Fruit fly (Drosophila melanogaster) whole organism, embryonic: Measurements from ENCODE around the gene Sptr.

Experiments
- CG11504 ChIP-seq: fragments of 200-800 bp; sonication (Bioruptor generic); optimal IDR thresholded peaks from 3 replicates; lab custom pipeline; 2019; ENCODE audit warnings: missing biosample characterization, mild to moderate bottlenecking, missing genetic modification characterization, moderate library complexity
- CG11695 ChIP-seq: fragments of 200-800 bp; sonication (Bioruptor generic); IDR thresholded peaks from 3 replicates; pipeline ENCODE4 v1.3.6; 2022; ENCODE audit warnings: missing biosample characterization, missing genetic modification characterization
- CG14667 ChIP-seq: fragments of 200-800 bp; sonication (Bioruptor generic); IDR thresholded peaks from 2 replicates; pipeline ENCODE4 v1.3.6; 2022; ENCODE audit warnings: missing biosample characterization, missing genetic modification characterization
- CG16779 ChIP-seq: fragments of 200-800 bp; sonication (Bioruptor generic); IDR thresholded peaks from 2 replicates; pipeline ENCODE4 v1.3.6; 2022; ENCODE audit warnings: missing biosample characterization, missing genetic modification characterization
- CG16815 ChIP-seq: fragments of 200-800 bp; sonication (Bioruptor generic); optimal IDR thresholded peaks from 3 replicates; lab custom pipeline; 2017; ENCODE audit warnings: missing biosample characterization, mild to moderate bottlenecking, missing genetic modification characterization
- CG16863 ChIP-seq: fragments of 200-800 bp; sonication (Bioruptor generic); optimal IDR thresholded peaks from 3 replicates; lab custom pipeline; 2016; ENCODE audit warnings: missing biosample characterization, missing genetic modification characterization
- CG17361 ChIP-seq: fragments of 200-800 bp; sonication (Bioruptor generic); IDR thresholded peaks from 3 replicates; pipeline ENCODE4 v1.3.6; 2022; ENCODE audit warnings: missing biosample characterization, missing genetic modification characterization
- CG2889 ChIP-seq: fragments of 200-800 bp; sonication (Bioruptor generic); IDR thresholded peaks from 3 replicates; pipeline ENCODE4 v1.3.6; 2022; ENCODE audit warnings: missing biosample characterization, missing genetic modification characterization
- CG43689 ChIP-seq: fragments of 200-800 bp; sonication (Bioruptor generic); IDR thresholded peaks from 2 replicates; pipeline ENCODE4 v1.3.6; 2022; ENCODE audit warnings: missing biosample characterization, missing genetic modification characterization
- CG4617 ChIP-seq: fragments of 200-800 bp; sonication (Bioruptor generic); optimal IDR thresholded peaks from 3 replicates; lab custom pipeline; 2016; ENCODE audit warnings: missing biosample characterization, missing genetic modification characterization, borderline replicate concordance
- CG5180 ChIP-seq: fragments of 200-800 bp; sonication (Bioruptor generic); optimal IDR thresholded peaks from 3 replicates; lab custom pipeline; 2017; ENCODE audit warnings: missing biosample characterization, missing genetic modification characterization, mild to moderate bottlenecking, moderate library complexity, missing genetic modification reagents
- CG5245 ChIP-seq: fragments of 200-800 bp; sonication (Bioruptor generic); optimal IDR thresholded peaks from 3 replicates; lab custom pipeline; 2016; ENCODE audit warnings: missing biosample characterization, missing genetic modification characterization
- CG8281 ChIP-seq: fragments of 200-800 bp; sonication (Bioruptor generic); optimal IDR thresholded peaks from 2 replicates; lab custom pipeline; 2018; ENCODE audit warnings: missing biosample characterization, mild to moderate bottlenecking, missing genetic modification characterization, moderate library complexity
- CG8359 ChIP-seq: fragments of 200-800 bp; sonication (Bioruptor generic); optimal IDR thresholded peaks from 2 replicates; lab custom pipeline; 2017; ENCODE audit warnings: missing biosample characterization, mild to moderate bottlenecking, missing genetic modification characterization, borderline replicate concordance
- CG9876 ChIP-seq: fragments of 200-800 bp; sonication (Bioruptor generic); optimal IDR thresholded peaks from 2 replicates; lab custom pipeline; 2016; ENCODE audit warnings: missing biosample characterization, missing genetic modification characterization
- CkIIα-i1 ChIP-seq: fragments of 200-800 bp; sonication (Bioruptor generic); IDR thresholded peaks from 2 replicates; pipeline ENCODE4 v1.3.6; 2022; ENCODE audit warnings: missing biosample characterization, missing genetic modification characterization
- Fer3 ChIP-seq: fragments of 200-800 bp; sonication (Bioruptor generic); optimal IDR thresholded peaks from 2 replicates; lab custom pipeline; 2018; ENCODE audit warnings: missing biosample characterization, mild to moderate bottlenecking, missing genetic modification characterization, moderate library complexity
- Gug ChIP-seq: fragments of 200-800 bp; sonication (Bioruptor generic); IDR thresholded peaks from 4 replicates; pipeline ENCODE4 v1.3.6; 2022; ENCODE audit warnings: missing biosample characterization, missing genetic modification characterization
- Mrtf ChIP-seq: fragments of 200-800 bp; sonication (Bioruptor generic); IDR thresholded peaks from 3 replicates; pipeline ENCODE4 v1.3.6; 2022; ENCODE audit warnings: missing biosample characterization, missing genetic modification characterization
- Opbp ChIP-seq: fragments of 200-800 bp; sonication (Bioruptor generic); IDR thresholded peaks from 3 replicates; pipeline ENCODE4 v1.3.6; 2022; ENCODE audit warnings: missing biosample characterization, missing genetic modification characterization; ENCODE audit not compliant: partially characterized antibody
- Pdp1 ChIP-seq, 2 experiments: fragments of 200-800 bp; sonication (Bioruptor generic); optimal IDR thresholded peaks; 3 replicates each; lab custom pipeline; 2016; ENCODE audit warnings: missing biosample characterization in 2 of 2, missing genetic modification characterization in 2 of 2, mild to moderate bottlenecking in 1 of 2, moderate library complexity in 1 of 2
- Six4 ChIP-seq: fragments of 200-800 bp; sonication (Bioruptor generic); optimal IDR thresholded peaks from 2 replicates; lab custom pipeline; 2016; ENCODE audit warnings: missing biosample characterization, missing genetic modification characterization
- ci ChIP-seq: fragments of 200-800 bp; sonication (Bioruptor generic); IDR thresholded peaks from 3 replicates; pipeline ENCODE4 v1.3.6; 2022; ENCODE audit warnings: missing biosample characterization, missing genetic modification characterization
- mam ChIP-seq: fragments of 200-800 bp; sonication (Bioruptor generic); optimal IDR thresholded peaks from 3 replicates; lab custom pipeline; 2016; ENCODE audit warnings: missing biosample characterization, missing genetic modification characterization
- oc ChIP-seq: fragments of 200-800 bp; sonication (Bioruptor generic); optimal IDR thresholded peaks from 2 replicates; lab custom pipeline; 2018; ENCODE audit warnings: missing biosample characterization, mild to moderate bottlenecking, missing genetic modification characterization, moderate library complexity
- pros ChIP-seq: fragments of 200-800 bp; sonication (Bioruptor generic); optimal IDR thresholded peaks from 3 replicates; lab custom pipeline; 2019; ENCODE audit warnings: missing biosample characterization, mild to moderate bottlenecking, missing genetic modification characterization, moderate library complexity
- psq ChIP-seq: fragments of 200-800 bp; sonication (Bioruptor generic); optimal IDR thresholded peaks from 2 replicates; lab custom pipeline; 2017; ENCODE audit warnings: missing biosample characterization, missing genetic modification characterization
- sens ChIP-seq: fragments of 200-800 bp; sonication (Bioruptor generic); peaks from one replicate; lab custom pipeline; 2016; ENCODE audit warnings: missing biosample characterization, missing genetic modification characterization
- sug ChIP-seq: fragments of 200-800 bp; optimal IDR thresholded peaks from 2 replicates; lab custom pipeline; 2019; ENCODE audit warnings: missing biosample characterization, mild to moderate bottlenecking, missing genetic modification characterization, moderate library complexity

Sptr gene

dm6 chrX:8476817-8477216, 12.6 kb upstream of the Sptr start, which contains the start of gene Cp7Fc:
TSS of gene Cp7Fc (plus strand) at chrX:8477117.
- TF ChIP-seq ci (no peak), CG5245 (GFP tag; lab: Kevin White, UChicago) (no peak)

dm6 chrX:8475657-8476056, 11.4 kb upstream of the Sptr start:
- TF ChIP-seq Fer3 (no peak), CG5180 (GFP tag; lab: Kevin White, UChicago) (peak; percentile 29)

- TF ChIP-seq CG4617 (GFP tag; lab: Kevin White, UChicago) (no peak), Gug (no peak), CG14667 (no peak), pros (GFP tag; lab: Kevin White, UChicago) (no peak)
These were observed 9.2 kb upstream of the Sptr start, which contains the start of gene Cp7Fb for dm6 chrX:8473339-8473887. TSS of gene Cp7Fb (plus strand) at chrX:8473837.

dm6 chrX:8470588-8470987, 6.3 kb upstream of the Sptr start, which contains the start of gene Cp7Fa:
TSS of gene Cp7Fa (plus strand) at chrX:8470888.
- no peak for TF ChIP-seq CG16863
- TF ChIP-seq CG16779, result no peak
- TF ChIP-seq Opbp (GFP tag; lab: Robert Waterston, UW), result no peak
- TF ChIP-seq CkIIα-i1 (GFP tag; lab: Robert Waterston, UW), result no peak
- no peak for TF ChIP-seq Six4 (GFP tag; lab: Kevin White, UChicago)
- TF ChIP-seq mam (GFP tag; lab: Kevin White, UChicago), result no peak
- TF ChIP-seq CG16815, result no peak
- no peak for TF ChIP-seq CG11695 (GFP tag; lab: Robert Waterston, UW)

- no peak for TF ChIP-seq sug (tag; lab: Kevin White, UChicago)
- TF ChIP-seq CG8359 (GFP tag; lab: Kevin White, UChicago), result no peak
- no peak for TF ChIP-seq Mrtf (GFP tag; lab: Robert Waterston, UW)
- peak in 1 of 2 experiments; percentile 68 for TF ChIP-seq Pdp1 (GFP tag; optimal IDR thresholded peaks at IDR 0.05; lab: Kevin White, UChicago)
- no peak for TF ChIP-seq oc (tag; lab: Kevin White, UChicago)
These were observed 5.4 kb upstream of the Sptr start for dm6 chrX:8469606-8470005.

- TF ChIP-seq CG2889 (GFP tag; lab: Robert Waterston, UW), result no peak
- TF ChIP-seq sug (tag; lab: Kevin White, UChicago), result peak; percentile 25
- no peak for TF ChIP-seq psq
- TF ChIP-seq CG17361 (GFP tag; lab: Robert Waterston, UW), result no peak
- TF ChIP-seq Pdp1 (GFP tag; optimal IDR thresholded peaks at IDR 0.05; lab: Kevin White, UChicago), result peak in 1 of 2 experiments; percentile 24
These were observed 4.8 kb upstream of the Sptr start, which contains the start of gene CG12116 for dm6 chrX:8468962-8469459. TSS of gene CG12116 (minus strand) at chrX:8469012.

- TF ChIP-seq CG9876 (GFP tag; lab: Kevin White, UChicago) (no peak), CG43689 (GFP tag; lab: Robert Waterston, UW) (no peak), CG11504 (tag; lab: Kevin White, UChicago) (peak; percentile 91), CG8281 (tag; lab: Kevin White, UChicago) (peak; percentile 20), sens (peak; percentile 4)
These were observed 2.5 kb upstream of the Sptr start for dm6 chrX:8466729-8467215.
